Worm (Caenorhabditis elegans): Measurements from ENCODE around the gene str-206.
A peak's percentile ranks its signal among the peaks of the same experiment; 100 is the strongest.

DNA sequence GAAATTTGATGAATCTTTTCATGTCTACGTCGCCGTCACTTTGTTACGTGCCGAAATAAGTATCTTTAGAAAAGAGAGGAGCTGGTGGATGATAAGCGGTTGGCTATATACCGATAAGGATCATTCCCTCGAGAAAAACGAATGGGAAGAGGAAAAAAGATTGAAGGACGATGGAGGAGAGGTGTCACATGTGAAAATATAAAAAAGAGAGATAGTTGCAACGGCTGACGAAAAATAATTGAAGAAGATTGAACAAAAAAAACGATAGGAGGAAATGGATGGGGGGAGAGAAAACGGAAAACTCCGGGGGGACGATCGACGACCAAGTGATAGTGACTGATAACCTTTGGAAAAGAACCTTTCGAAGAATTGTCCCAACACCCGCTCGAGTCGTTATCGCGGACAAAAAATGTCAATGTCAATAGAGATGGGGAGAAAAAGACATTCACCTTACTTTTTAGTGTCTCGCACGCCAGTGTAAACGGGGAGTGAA, 11.6 kb downstream of the str-206 start:
- TF ChIP-seq dpl-1 (GFP tag; optimal IDR thresholded peaks at IDR 0.05): no peak
- TF ChIP-seq snpc-4 (GFP tag; optimal IDR thresholded peaks at IDR 0.05): no peak
- TF ChIP-seq snpc-4 (tag; optimal IDR thresholded peaks at IDR 0.05): peak in 3 of 4 experiments; percentile 35 to 54 (median 53)
- no peak for TF ChIP-seq nhr-27 (tag; optimal IDR thresholded peaks at IDR 0.05)
- no peak for TF ChIP-seq tbx-9 (tag; optimal IDR thresholded peaks at IDR 0.05; ENCODE audit: borderline replicate concordance)
- no peak for TF ChIP-seq rec-8 (tag; optimal IDR thresholded peaks at IDR 0.05)

Data from whole organism, young adult.